Worm (Caenorhabditis elegans) whole organism, L4 larva: ENCODE results near the gene dmd-10.

Experiments used
- F26F4.8 ChIP-seq: fragments of 200-800 bp; sonication (Bioruptor generic); conservative IDR thresholded peaks from 2 replicates; pipeline ENCODE4 v1.3.6; 2022; ENCODE audit warnings: missing genetic modification characterization, missing compliant biosample characterization
- F49E8.2 ChIP-seq: sonication (generic microtip); optimal IDR thresholded peaks from 2 replicates; lab custom pipeline; 2016; ENCODE audit warnings: missing compliant biosample characterization, mild to moderate bottlenecking, missing genetic modification characterization, borderline replicate concordance
- R02D3.7 ChIP-seq: fragments of 150-350 bp; sonication (generic microtip); optimal IDR thresholded peaks from 3 replicates; lab custom pipeline; 2014; ENCODE audit warnings: missing biosample characterization, missing genetic modification characterization
- T26A8.4 ChIP-seq: fragments of 200-800 bp; sonication (Bioruptor generic); IDR thresholded peaks from 2 replicates; pipeline ENCODE4 v1.3.6; 2022; ENCODE audit warnings: missing genetic modification characterization, missing compliant biosample characterization
- ama-1 ChIP-seq: fragments of 150-350 bp; optimal IDR thresholded peaks from 2 replicates; lab custom pipeline; 2014; ENCODE audit warnings: inconsistent platforms, mixed read lengths
- ceh-44 ChIP-seq: fragments of 200-800 bp; sonication (Bioruptor generic); IDR thresholded peaks from 2 replicates; pipeline ENCODE4 v1.3.6; 2022; ENCODE audit warnings: missing genetic modification reagents, missing genetic modification characterization, missing compliant biosample characterization
- ceh-82 ChIP-seq: sonication (generic microtip); optimal IDR thresholded peaks from 2 replicates; lab custom pipeline; 2017; ENCODE audit warnings: missing biosample characterization, missing genetic modification characterization
- ces-1 ChIP-seq: fragments of 150-350 bp; sonication (generic microtip); optimal IDR thresholded peaks from 4 replicates; lab custom pipeline; 2014; ENCODE audit warnings: missing biosample characterization, missing genetic modification reagents, missing genetic modification characterization
- ctbp-1 ChIP-seq: fragments of 200-800 bp; sonication (Bioruptor generic); IDR thresholded peaks from 2 replicates; pipeline ENCODE4 v1.3.6; 2022; ENCODE audit warnings: missing genetic modification reagents, missing genetic modification characterization, missing compliant biosample characterization
- daf-16 ChIP-seq, 3 experiments: sonication (generic microtip); optimal IDR thresholded peaks; 2 replicates each; lab custom pipeline; 2016 to 2017; ENCODE audit warnings: missing genetic modification characterization in 3 of 3, missing genetic modification reagents in 3 of 3, mild to moderate bottlenecking in 2 of 3, missing compliant biosample characterization in 2 of 3, missing biosample characterization in 1 of 3, moderate library complexity in 1 of 3
- daf-19 ChIP-seq: fragments of 200-800 bp; sonication (Bioruptor generic); conservative IDR thresholded peaks from 2 replicates; pipeline ENCODE4 v1.3.6; 2022; ENCODE audit warnings: missing genetic modification characterization, missing compliant biosample characterization
- dmd-6 ChIP-seq: fragments of 200-800 bp; sonication (Bioruptor generic); IDR thresholded peaks from 2 replicates; pipeline ENCODE4 v1.3.6; 2022; ENCODE audit warnings: missing genetic modification reagents, missing genetic modification characterization, missing compliant biosample characterization
- dve-1 ChIP-seq: sonication (generic microtip); optimal IDR thresholded peaks from 2 replicates; lab custom pipeline; 2017; ENCODE audit warnings: antibody characterized with exemption, mild to moderate bottlenecking, missing genetic modification characterization, missing compliant biosample characterization; ENCODE audit not compliant: insufficient read depth
- gei-8 ChIP-seq: fragments of 200-800 bp; sonication (Bioruptor generic); optimal IDR thresholded peaks from 2 replicates; lab custom pipeline; 2018; ENCODE audit warnings: mild to moderate bottlenecking, missing genetic modification characterization, missing compliant biosample characterization
- hlh-11 ChIP-seq: fragments of 200-800 bp; sonication (Bioruptor generic); optimal IDR thresholded peaks from 2 replicates; lab custom pipeline; 2018; ENCODE audit warnings: mild to moderate bottlenecking, missing genetic modification characterization, missing compliant biosample characterization
- jun-1 ChIP-seq: fragments of 150-350 bp; optimal IDR thresholded peaks from 2 replicates; lab custom pipeline; 2014; ENCODE audit warnings: missing biosample characterization, missing genetic modification reagents, missing genetic modification characterization
- lin-1 ChIP-seq: fragments of 200-800 bp; sonication (Bioruptor generic); IDR thresholded peaks from 2 replicates; pipeline ENCODE4 v1.3.6; 2022; ENCODE audit warnings: missing genetic modification reagents, missing genetic modification characterization, missing compliant biosample characterization
- lin-29 ChIP-seq: fragments of 200-800 bp; sonication (Bioruptor generic); IDR thresholded peaks from 2 replicates; pipeline ENCODE4 v1.3.6; 2022; ENCODE audit warnings: missing genetic modification reagents, missing genetic modification characterization, missing compliant biosample characterization
- lir-3 ChIP-seq: sonication (generic microtip); optimal IDR thresholded peaks from 2 replicates; lab custom pipeline; 2016; ENCODE audit warnings: mild to moderate bottlenecking, missing genetic modification characterization, missing compliant biosample characterization
- lsy-2 ChIP-seq, 2 experiments: fragments of 150-350 bp in 1 of 2; sonication (generic microtip) in 1 of 2; optimal IDR thresholded peaks; 2 replicates each; lab custom pipeline; 2014 to 2017; ENCODE audit warnings: missing biosample characterization in 2 of 2, missing genetic modification characterization in 2 of 2
- madf-9 ChIP-seq: fragments of 200-800 bp; sonication (Bioruptor generic); conservative IDR thresholded peaks from 2 replicates; pipeline ENCODE4 v1.3.6; 2022; ENCODE audit warnings: missing genetic modification reagents, missing genetic modification characterization, missing compliant biosample characterization
- mdl-1 ChIP-seq, 2 experiments: fragments of 150-350 bp in 1 of 2; sonication (generic microtip) in 1 of 2; optimal IDR thresholded peaks; 2 replicates each; lab custom pipeline; 2014 to 2017; ENCODE audit warnings: missing biosample characterization in 2 of 2, missing genetic modification characterization in 2 of 2
- mep-1 ChIP-seq: fragments of 150-350 bp; sonication (generic microtip); optimal IDR thresholded peaks from 3 replicates; lab custom pipeline; 2014; ENCODE audit warnings: missing biosample characterization, missing genetic modification characterization
- mes-2 ChIP-seq: sonication (generic microtip); optimal IDR thresholded peaks from 2 replicates; lab custom pipeline; 2016; ENCODE audit warnings: missing genotype, mild to moderate bottlenecking, missing genetic modification characterization, missing compliant biosample characterization; ENCODE audit not compliant: poor library complexity, severe bottlenecking
- nhr-102 ChIP-seq: sonication (generic microtip); optimal IDR thresholded peaks from 2 replicates; lab custom pipeline; 2016; ENCODE audit warnings: mild to moderate bottlenecking, missing genetic modification characterization, moderate library complexity, missing compliant biosample characterization
- nhr-25 ChIP-seq: sonication (generic microtip); optimal IDR thresholded peaks from 2 replicates; lab custom pipeline; 2017; ENCODE audit warnings: missing genetic modification characterization, mild to moderate bottlenecking, missing compliant biosample characterization, antibody characterized with exemption, moderate library complexity, borderline replicate concordance; ENCODE audit not compliant: insufficient read depth
- nhr-28 ChIP-seq: fragments of 150-350 bp; optimal IDR thresholded peaks from 2 replicates; lab custom pipeline; 2014; ENCODE audit warnings: missing biosample characterization, missing genetic modification characterization
- nhr-6 ChIP-seq: fragments of 150-350 bp; optimal IDR thresholded peaks from 2 replicates; lab custom pipeline; 2014; ENCODE audit warnings: missing biosample characterization, missing genetic modification characterization
- nhr-77 ChIP-seq: fragments of 150-350 bp; optimal IDR thresholded peaks from 2 replicates; lab custom pipeline; 2014; ENCODE audit warnings: missing biosample characterization, missing genetic modification characterization
- pha-4 ChIP-seq, 2 experiments: fragments of 150-350 bp in 1 of 2; fragments of 200-800 bp in 1 of 2; sonication (Bioruptor generic) in 1 of 2; IDR thresholded peaks in 1 of 2; optimal IDR thresholded peaks in 1 of 2; 2 replicates each; pipeline versions ENCODE4 v1.3.6 to Lab custom; 2014 to 2022; ENCODE audit warnings: missing genetic modification characterization in 2 of 2, missing genetic modification reagents in 2 of 2, missing biosample characterization in 1 of 2, missing compliant biosample characterization in 1 of 2
- php-3 ChIP-seq: fragments of 200-800 bp; sonication (Bioruptor generic); IDR thresholded peaks from 2 replicates; pipeline ENCODE4 v1.3.6; 2022; ENCODE audit warnings: missing genetic modification reagents, missing genetic modification characterization, missing compliant biosample characterization
- pqm-1 ChIP-seq: sonication (generic microtip); optimal IDR thresholded peaks from 2 replicates; lab custom pipeline; 2017; ENCODE audit warnings: missing biosample characterization, missing genetic modification characterization
- set-16 ChIP-seq: fragments of 200-800 bp; sonication (Bioruptor generic); IDR thresholded peaks from 2 replicates; pipeline ENCODE4 v1.3.6; 2022; ENCODE audit warnings: missing genetic modification reagents, missing genetic modification characterization, missing compliant biosample characterization
- spr-1 ChIP-seq: sonication (generic microtip); optimal IDR thresholded peaks from 2 replicates; lab custom pipeline; 2016; ENCODE audit warnings: mild to moderate bottlenecking, missing genetic modification characterization, missing compliant biosample characterization
- tra-1 ChIP-seq: fragments of 200-800 bp; sonication (Bioruptor generic); IDR thresholded peaks from 2 replicates; pipeline ENCODE4 v1.3.6; 2022; ENCODE audit warnings: missing genetic modification reagents, missing genetic modification characterization, missing compliant biosample characterization
- zfp-2 ChIP-seq: sonication (generic microtip); optimal IDR thresholded peaks from 2 replicates; lab custom pipeline; 2016; ENCODE audit warnings: mild to moderate bottlenecking, missing genetic modification characterization, missing compliant biosample characterization

The dmd-10 gene

ce11 chrV:13268032-13268431 lies 31.6 kb upstream of the dmd-10 start:
- TF ChIP-seq gei-8 (no peak), zfp-2 (tag; lab: Kevin White, UChicago) (no peak), nhr-28 (peak; percentile 95), lin-1 (GFP tag; lab: Robert Waterston, UW) (peak; percentile 12; the same call in 1 of the 2 replicates), pha-4 (GFP tag; IDR thresholded peaks at IDR 0.05; lab: Robert Waterston, UW) (0 out of 2 replicates have a peak, but pooled peaks have one; percentile 36), pha-4 (tag; optimal IDR thresholded peaks at IDR 0.05; lab: Kevin White, UChicago) (no peak), dmd-6 (GFP tag; lab: Robert Waterston, UW) (peak; percentile 74), daf-16 (GFP tag; optimal IDR thresholded peaks at IDR 0.05; lab: Kevin White, UChicago) (no peak), daf-16 (tag; optimal IDR thresholded peaks at IDR 0.05; lab: Kevin White, UChicago) (peak; percentile 48), nhr-6 (tag; lab: Kevin White, UChicago) (peak; percentile 39), spr-1 (tag; lab: Kevin White, UChicago) (no peak), dve-1 (tag; lab: Kevin White, UChicago) (peak; percentile 54), F26F4.8 (GFP tag; lab: Robert Waterston, UW) (no peak), pqm-1 (tag; lab: Kevin White, UChicago) (peak; percentile 96), F49E8.2 (no peak), T26A8.4 (GFP tag; lab: Robert Waterston, UW) (no peak), daf-19 (GFP tag; lab: Robert Waterston, UW) (no peak), nhr-25 (tag; lab: Kevin White, UChicago) (no peak), jun-1 (tag; lab: Kevin White, UChicago) (peak; percentile 46), mes-2 (tag; lab: Kevin White, UChicago) (no peak), php-3 (GFP tag; lab: Robert Waterston, UW) (peak; percentile 59; the same call in 1 of the 2 replicates), R02D3.7 (tag; lab: Kevin White, UChicago) (no peak), hlh-11 (tag; lab: Kevin White, UChicago) (peak; percentile 45), lir-3 (tag; lab: Kevin White, UChicago) (no peak), ama-1 (lab: Kevin White, UChicago) (no peak), nhr-102 (tag; lab: Kevin White, UChicago) (peak; percentile 38), mep-1 (peak; percentile 0), nhr-77 (tag; lab: Kevin White, UChicago) (peak; percentile 27), tra-1 (GFP tag; lab: Robert Waterston, UW) (0 out of 2 replicates have a peak, but pooled peaks have one; percentile 28), lsy-2 (tag; optimal IDR thresholded peaks at IDR 0.05; lab: Kevin White, UChicago) (peak in 1 of 2 experiments; percentile 42)

- TF ChIP-seq mdl-1 (tag; optimal IDR thresholded peaks at IDR 0.05; lab: Kevin White, UChicago) (no peak), lin-1 (GFP tag; lab: Robert Waterston, UW) (no peak), daf-19 (GFP tag; lab: Robert Waterston, UW) (no peak), ces-1 (GFP tag; lab: Kevin White, UChicago) (no peak), set-16 (GFP tag; lab: Robert Waterston, UW) (no peak), lin-29 (GFP tag; lab: Robert Waterston, UW) (no peak), nhr-25 (tag; lab: Kevin White, UChicago) (no peak), ceh-82 (tag; lab: Kevin White, UChicago) (no peak), ceh-44 (GFP tag; lab: Robert Waterston, UW) (no peak), pqm-1 (tag; lab: Kevin White, UChicago) (peak; percentile 49), dmd-6 (GFP tag; lab: Robert Waterston, UW) (peak; percentile 53; the same call in 1 of the 2 replicates), ctbp-1 (GFP tag; lab: Robert Waterston, UW) (no peak), lsy-2 (tag; optimal IDR thresholded peaks at IDR 0.05; lab: Kevin White, UChicago) (no peak), madf-9 (no peak), tra-1 (GFP tag; lab: Robert Waterston, UW) (no peak), zfp-2 (tag; lab: Kevin White, UChicago) (no peak)
- TF ChIP-seq, all 104 proteins: peak for 2
Observed at ce11 chrV:13266630-13267029, 30.2 kb upstream of the dmd-10 start.
